Fruit fly (Drosophila melanogaster) whole organism, embryonic: ENCODE data around the gene CG46304.

ENCODE experiments used
- Asciz ChIP-seq: fragments of 200-800 bp; sonication (Bioruptor generic); optimal IDR thresholded peaks from 2 replicates; lab custom pipeline; 2017; ENCODE audit warnings: missing biosample characterization, mild to moderate bottlenecking, missing genetic modification characterization, missing genetic modification reagents
- Atf-2 ChIP-seq: fragments of 200-800 bp; sonication (Bioruptor generic); optimal IDR thresholded peaks from 2 replicates; lab custom pipeline; 2016; ENCODE audit warnings: missing biosample characterization, missing genetic modification characterization
- C15 ChIP-seq: fragments of 200-800 bp; sonication (Bioruptor generic); IDR thresholded peaks from 3 replicates; pipeline ENCODE4 v1.3.6; 2022; ENCODE audit warnings: missing biosample characterization, missing genetic modification characterization
- CG10462 ChIP-seq: fragments of 200-800 bp; sonication (Bioruptor generic); optimal IDR thresholded peaks from 2 replicates; lab custom pipeline; 2016; ENCODE audit warnings: missing biosample characterization, missing genetic modification characterization
- CG11085 ChIP-seq: fragments of 200-800 bp; sonication (Bioruptor generic); IDR thresholded peaks from 2 replicates; pipeline ENCODE4 v1.3.6; 2022; ENCODE audit warnings: missing biosample characterization, missing genetic modification characterization
- CG11093 ChIP-seq: fragments of 200-800 bp; sonication (Bioruptor generic); IDR thresholded peaks from 3 replicates; pipeline ENCODE4 v1.3.6; 2022; ENCODE audit warnings: missing biosample characterization, missing genetic modification characterization
- CG11456 ChIP-seq: fragments of 200-800 bp; sonication (Bioruptor generic); IDR thresholded peaks from 3 replicates; pipeline ENCODE4 v1.3.6; 2022; ENCODE audit warnings: missing biosample characterization, missing genetic modification characterization
- CG12769 ChIP-seq: fragments of 200-800 bp; sonication (Bioruptor generic); optimal IDR thresholded peaks from 2 replicates; lab custom pipeline; 2019; ENCODE audit warnings: missing biosample characterization, mild to moderate bottlenecking, missing genetic modification characterization, moderate library complexity
- CG17802 ChIP-seq: fragments of 200-800 bp; sonication (Bioruptor generic); optimal IDR thresholded peaks from 2 replicates; lab custom pipeline; 2018; ENCODE audit warnings: missing biosample characterization, mild to moderate bottlenecking, missing genetic modification characterization, moderate library complexity
- CG1792 ChIP-seq: fragments of 200-800 bp; sonication (Bioruptor generic); optimal IDR thresholded peaks from 2 replicates; lab custom pipeline; 2016; ENCODE audit warnings: missing biosample characterization, missing genetic modification characterization
- CG2129 ChIP-seq: fragments of 200-800 bp; sonication (Bioruptor generic); IDR thresholded peaks from 2 replicates; pipeline ENCODE4 v1.3.6; 2022; ENCODE audit warnings: missing biosample characterization, missing genetic modification characterization; ENCODE audit not compliant: partially characterized antibody
- CG4360 ChIP-seq: fragments of 200-800 bp; sonication (Bioruptor generic); IDR thresholded peaks from 2 replicates; pipeline ENCODE4 v1.3.6; 2022; ENCODE audit warnings: missing biosample characterization, missing genetic modification characterization
- CG4820 ChIP-seq: fragments of 200-800 bp; sonication (Bioruptor generic); optimal IDR thresholded peaks from 3 replicates; lab custom pipeline; 2016; ENCODE audit warnings: missing biosample characterization, missing genetic modification characterization
- CG6813 ChIP-seq: fragments of 200-800 bp; sonication (Bioruptor generic); optimal IDR thresholded peaks from 2 replicates; lab custom pipeline; 2017; ENCODE audit warnings: missing biosample characterization, missing genetic modification characterization, mild to moderate bottlenecking, moderate library complexity, missing genetic modification reagents
- CG7786 ChIP-seq: fragments of 200-800 bp; sonication (Bioruptor generic); optimal IDR thresholded peaks from 2 replicates; lab custom pipeline; 2016; ENCODE audit warnings: missing biosample characterization, missing genetic modification characterization
- CG8388 ChIP-seq: fragments of 200-800 bp; sonication (Bioruptor generic); optimal IDR thresholded peaks from 2 replicates; lab custom pipeline; 2019; ENCODE audit warnings: missing biosample characterization, mild to moderate bottlenecking, missing genetic modification characterization, moderate library complexity
- CrebB ChIP-seq: fragments of 200-800 bp; sonication (Bioruptor generic); optimal IDR thresholded peaks from 3 replicates; lab custom pipeline; 2018; ENCODE audit warnings: missing biosample characterization, mild to moderate bottlenecking, missing genetic modification characterization
- Dfd ChIP-seq, 2 experiments: fragments of >200 bp; optimal IDR thresholded peaks; 2 replicates each; lab custom pipeline; 2017; ENCODE audit warnings: missing biosample characterization in 2 of 2, missing genetic modification characterization in 2 of 2
- HHEX ChIP-seq: fragments of 200-800 bp; sonication (Bioruptor generic); optimal IDR thresholded peaks from 3 replicates; lab custom pipeline; 2017; ENCODE audit warnings: missing biosample characterization, mild to moderate bottlenecking, missing genetic modification characterization, missing genetic modification reagents
- Hmr ChIP-seq: fragments of 200-800 bp; sonication (Bioruptor generic); optimal IDR thresholded peaks from 3 replicates; lab custom pipeline; 2017; ENCODE audit warnings: mild to moderate bottlenecking, missing biosample characterization, missing genetic modification reagents, missing genetic modification characterization
- Oaz ChIP-seq: fragments of 200-800 bp; sonication (Bioruptor generic); IDR thresholded peaks from 2 replicates; pipeline ENCODE4 v1.3.6; 2022; ENCODE audit warnings: missing biosample characterization, missing genetic modification characterization
- Optix ChIP-seq: fragments of 200-800 bp; sonication (Bioruptor generic); IDR thresholded peaks from 3 replicates; pipeline ENCODE4 v1.3.6; 2022; ENCODE audit warnings: missing biosample characterization, missing genetic modification characterization
- Rfx ChIP-seq: fragments of 200-800 bp; sonication (Bioruptor generic); IDR thresholded peaks from 2 replicates; pipeline ENCODE4 v1.3.6; 2022; ENCODE audit warnings: missing biosample characterization, missing genetic modification characterization
- Scr ChIP-seq: fragments of 200-800 bp; sonication (Bioruptor generic); IDR thresholded peaks from 2 replicates; pipeline ENCODE4 v1.3.6; 2022; ENCODE audit warnings: missing biosample characterization, missing genetic modification characterization; ENCODE audit not compliant: partially characterized antibody
- Stat92E ChIP-seq, 3 experiments: fragments of >200 bp in 2 of 3; fragments of 200-800 bp in 1 of 3; sonication (Bioruptor generic) in 1 of 3; optimal IDR thresholded peaks; 2 replicates each; lab custom pipeline; 2017 to 2019; ENCODE audit warnings: missing biosample characterization in 3 of 3, missing genetic modification characterization in 3 of 3, mild to moderate bottlenecking in 1 of 3, moderate library complexity in 1 of 3
- Tbp ChIP-seq: fragments of >200 bp; optimal IDR thresholded peaks from 2 replicates; lab custom pipeline; 2018; ENCODE audit warnings: missing biosample characterization, missing genetic modification characterization
- ato ChIP-seq: fragments of 200-800 bp; sonication (Bioruptor generic); IDR thresholded peaks from 2 replicates; pipeline ENCODE4 v1.3.6; 2022; ENCODE audit warnings: missing biosample characterization, missing genetic modification characterization; ENCODE audit not compliant: partially characterized antibody
- cato ChIP-seq: fragments of 200-800 bp; sonication (Bioruptor generic); optimal IDR thresholded peaks from 2 replicates; lab custom pipeline; 2016; ENCODE audit warnings: missing biosample characterization, missing genetic modification characterization, borderline replicate concordance
- caup ChIP-seq: fragments of 200-800 bp; sonication (Bioruptor generic); optimal IDR thresholded peaks from 3 replicates; lab custom pipeline; 2017; ENCODE audit warnings: missing biosample characterization, mild to moderate bottlenecking, missing genetic modification characterization, moderate library complexity; ENCODE audit not compliant: severe bottlenecking
- dan ChIP-seq: fragments of 200-800 bp; sonication (Bioruptor generic); IDR thresholded peaks from 2 replicates; pipeline ENCODE4 v1.3.6; 2022; ENCODE audit warnings: missing biosample characterization, missing genetic modification characterization
- gsb ChIP-seq: fragments of 200-800 bp; sonication (Bioruptor generic); IDR thresholded peaks from 2 replicates; pipeline ENCODE4 v1.3.6; 2022; ENCODE audit warnings: missing biosample characterization, missing genetic modification characterization
- h ChIP-seq: fragments of >200 bp; optimal IDR thresholded peaks from 2 replicates; lab custom pipeline; 2017
- insv ChIP-seq, 2 experiments: fragments of 200-800 bp; sonication (Bioruptor generic); optimal IDR thresholded peaks; 3 replicates each; lab custom pipeline; 2016 to 2018; ENCODE audit warnings: missing biosample characterization in 2 of 2, missing genetic modification characterization in 2 of 2
- ken ChIP-seq: fragments of 200-800 bp; sonication (Bioruptor generic); IDR thresholded peaks from 3 replicates; pipeline ENCODE4 v1.3.6; 2022; ENCODE audit warnings: missing biosample characterization, missing genetic modification characterization
- lilli ChIP-seq: fragments of 200-800 bp; sonication (Bioruptor generic); optimal IDR thresholded peaks from 3 replicates; lab custom pipeline; 2016; ENCODE audit warnings: missing biosample characterization, missing genetic modification characterization
- lov ChIP-seq, 2 experiments: fragments of 200-800 bp in 1 of 2; fragments of >200 bp in 1 of 2; sonication (Bioruptor generic) in 1 of 2; IDR thresholded peaks in 1 of 2; optimal IDR thresholded peaks in 1 of 2; 2 replicates in 1 of 2; 3 replicates in 1 of 2; pipeline versions ENCODE4 v1.3.6 to Lab custom; 2017 to 2022; ENCODE audit warnings: missing biosample characterization in 1 of 2, missing genetic modification characterization in 1 of 2
- luna ChIP-seq: fragments of 200-800 bp; sonication (Bioruptor generic); optimal IDR thresholded peaks from 2 replicates; lab custom pipeline; 2016; ENCODE audit warnings: missing biosample characterization, missing genetic modification characterization
- odd ChIP-seq: fragments of 200-800 bp; sonication (Bioruptor generic); optimal IDR thresholded peaks from 2 replicates; lab custom pipeline; 2017; ENCODE audit warnings: missing biosample characterization, mild to moderate bottlenecking, missing genetic modification characterization
- onecut ChIP-seq: fragments of 200-800 bp; sonication (Bioruptor generic); IDR thresholded peaks from 2 replicates; pipeline ENCODE4 v1.3.6; 2022; ENCODE audit warnings: missing biosample characterization, missing genetic modification characterization
- org-1 ChIP-seq: fragments of 200-800 bp; sonication (Bioruptor generic); optimal IDR thresholded peaks from 2 replicates; lab custom pipeline; 2017; ENCODE audit warnings: missing biosample characterization, missing genetic modification characterization
- pan ChIP-seq, 4 experiments: fragments of >200 bp in 3 of 4; fragments of 200-800 bp in 1 of 4; sonication (Bioruptor generic) in 1 of 4; optimal IDR thresholded peaks in 3 of 4; IDR thresholded peaks in 1 of 4; 2 replicates each; pipeline versions ENCODE4 v1.3.6 to Lab custom; 2017 to 2022; ENCODE audit warnings: missing biosample characterization in 2 of 4, missing genetic modification characterization in 2 of 4, mixed read lengths in 1 of 4
- peb ChIP-seq: fragments of 200-800 bp; sonication (Bioruptor generic); IDR thresholded peaks from 2 replicates; pipeline ENCODE4 v1.3.6; 2022; ENCODE audit warnings: missing biosample characterization, missing genetic modification characterization
- repo ChIP-seq: fragments of 200-800 bp; sonication (Bioruptor generic); optimal IDR thresholded peaks from 2 replicates; lab custom pipeline; 2016; ENCODE audit warnings: missing biosample characterization, missing genetic modification characterization
- rib ChIP-seq: fragments of 200-800 bp; sonication (Bioruptor generic); IDR thresholded peaks from 2 replicates; pipeline ENCODE4 v1.3.6; 2022; ENCODE audit warnings: missing biosample characterization, missing genetic modification characterization
- tgo ChIP-seq: fragments of 200-800 bp; sonication (Bioruptor generic); IDR thresholded peaks from 3 replicates; pipeline ENCODE4 v1.3.6; 2022; ENCODE audit warnings: missing biosample characterization, missing genetic modification characterization
- unc-4 ChIP-seq: fragments of 200-800 bp; sonication (Bioruptor generic); IDR thresholded peaks from 2 replicates; pipeline ENCODE4 v1.3.6; 2022; ENCODE audit warnings: missing biosample characterization, missing genetic modification characterization; ENCODE audit not compliant: partially characterized antibody
- vfl ChIP-seq: fragments of 200-800 bp; sonication (Bioruptor generic); optimal IDR thresholded peaks from 2 replicates; lab custom pipeline; 2016; ENCODE audit warnings: missing biosample characterization, missing genetic modification characterization

CG46304 gene

DNA sequence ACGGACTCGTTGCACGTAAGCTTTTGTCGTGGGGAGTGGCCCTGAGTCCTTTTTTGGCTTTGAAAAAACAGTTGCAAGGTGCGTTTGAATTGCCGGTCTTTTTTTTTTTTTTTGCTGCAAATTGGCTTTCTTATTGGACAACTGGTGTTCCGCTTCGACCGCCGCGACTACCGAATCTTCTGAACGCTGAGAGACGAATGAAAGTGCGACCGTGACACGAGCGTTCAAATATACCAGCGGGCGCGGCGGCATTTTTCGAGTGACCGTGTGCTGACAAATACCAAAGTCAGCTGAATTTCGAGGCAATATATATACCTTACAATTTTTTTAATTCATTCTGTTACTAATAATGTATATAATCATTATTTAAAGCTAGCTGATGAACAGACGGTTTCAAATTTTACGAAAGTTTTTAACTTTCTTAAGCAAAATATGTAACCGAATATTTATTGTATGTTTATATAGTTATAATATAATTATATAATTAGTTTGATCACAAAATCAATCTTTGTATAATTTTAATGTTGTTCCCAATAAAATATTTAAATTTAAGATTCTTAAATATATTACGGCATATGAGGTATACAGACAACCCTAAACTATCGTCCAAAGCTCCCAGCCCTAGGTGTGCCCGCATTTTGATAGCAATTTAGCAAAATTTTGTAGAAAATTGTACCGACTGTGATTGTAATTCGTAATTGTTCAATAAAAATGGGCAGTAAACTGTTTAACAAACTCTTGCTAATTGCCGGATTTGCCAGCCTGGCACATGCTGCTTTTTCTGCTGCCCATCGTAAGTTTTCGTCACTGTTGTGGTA, 41.2 kb downstream of the CG46304 start, which contains the start of the genes Swip-1 and EMC5 (continued):
- TF ChIP-seq peb (GFP tag; lab: Robert Waterston, UW) (no peak), unc-4 (GFP tag; lab: Robert Waterston, UW) (peak; percentile 58; the same call in 1 of the 2 replicates), cato (peak; percentile 26), Hmr (peak; percentile 58), HHEX (GFP tag; lab: Kevin White, UChicago) (peak; percentile 35), CG7786 (GFP tag; lab: Kevin White, UChicago) (no peak), CG11456 (GFP tag; lab: Robert Waterston, UW) (peak; percentile 80), org-1 (GFP tag; lab: Kevin White, UChicago) (no peak), pan (optimal IDR thresholded peaks at IDR 0.05; lab: Kevin White, UChicago) (no peak), pan (GFP tag; optimal IDR thresholded peaks at IDR 0.05 in 1 of 2, IDR thresholded peaks at IDR 0.05 in 1 of 2) (no peak), Asciz (GFP tag; lab: Kevin White, UChicago) (no peak), vfl (GFP tag; lab: Kevin White, UChicago) (no peak), tgo (peak; percentile 62), insv (GFP tag; optimal IDR thresholded peaks at IDR 0.05; lab: Kevin White, UChicago) (peak in 1 of 2 experiments; percentile 87), CG1792 (no peak), Dfd (GFP tag; optimal IDR thresholded peaks at IDR 0.05; lab: Kevin White, UChicago) (no peak), CG10462 (no peak), rib (GFP tag; lab: Robert Waterston, UW) (0 out of 2 replicates have a peak, but pooled peaks have one; percentile 20), Scr (GFP tag; lab: Robert Waterston, UW) (peak; percentile 71), caup (GFP tag; lab: Kevin White, UChicago) (peak; percentile 27), Stat92E (GFP tag; optimal IDR thresholded peaks at IDR 0.05; lab: Kevin White, UChicago) (no peak), ken (peak; percentile 67; the same call in 2 of the 3 replicates), h (no peak), ato (GFP tag; lab: Robert Waterston, UW) (peak; percentile 55; the same call in 1 of the 2 replicates), CG11085 (GFP tag; lab: Robert Waterston, UW) (peak; percentile 54; the same call in 1 of the 2 replicates), CG11093 (GFP tag; lab: Robert Waterston, UW) (no peak), onecut (no peak), CG17802 (tag; lab: Kevin White, UChicago) (no peak), repo (GFP tag; lab: Kevin White, UChicago) (no peak), CG4360 (GFP tag; lab: Robert Waterston, UW) (0 out of 2 replicates have a peak, but pooled peaks have one; percentile 17), C15 (GFP tag; lab: Robert Waterston, UW) (0 out of 3 replicates have a peak, but pooled peaks have one; percentile 25), gsb (no peak), lilli (GFP tag; lab: Kevin White, UChicago) (peak; percentile 46), luna (GFP tag; lab: Kevin White, UChicago) (no peak), CrebB (peak; percentile 19), Atf-2 (GFP tag; lab: Kevin White, UChicago) (no peak), CG4820 (peak; percentile 43), CG8388 (GFP tag; lab: Kevin White, UChicago) (peak; percentile 62), odd (no peak), CG2129 (GFP tag; lab: Robert Waterston, UW) (0 out of 2 replicates have a peak, but pooled peaks have one; percentile 12), Rfx (GFP tag; lab: Robert Waterston, UW) (peak; percentile 78), CG6813 (GFP tag; lab: Kevin White, UChicago) (no peak), lov (optimal IDR thresholded peaks at IDR 0.05; lab: Kevin White, UChicago) (no peak), lov (GFP tag; IDR thresholded peaks at IDR 0.05; lab: Robert Waterston, UW) (no peak), CG12769 (tag; lab: Kevin White, UChicago) (no peak), Tbp (GFP tag; lab: Kevin White, UChicago) (no peak), Optix (0 out of 3 replicates have a peak, but pooled peaks have one; percentile 12), dan (GFP tag; lab: Robert Waterston, UW) (no peak), Oaz (GFP tag; lab: Robert Waterston, UW) (no peak)
